Worm (Caenorhabditis elegans) whole organism, young adult: Measurements from ENCODE around the gene nfya-1.
A peak's percentile ranks its signal among the peaks of the same experiment; 100 is the strongest.

Experiments used
- D2030.7 ChIP-seq: fragments of 200-800 bp; sonication (Bioruptor generic); IDR thresholded peaks from 2 replicates; pipeline ENCODE4 v1.3.6; 2022; ENCODE audit warnings: missing genetic modification reagents, missing genetic modification characterization, missing compliant biosample characterization
- T26A5.8 ChIP-seq: sonication (generic microtip); optimal IDR thresholded peaks from 2 replicates; lab custom pipeline; 2016; ENCODE audit warnings: missing genetic modification characterization, missing compliant biosample characterization
- dpff-1 ChIP-seq: sonication (generic microtip); optimal IDR thresholded peaks from 2 replicates; lab custom pipeline; 2017; ENCODE audit warnings: mild to moderate bottlenecking, missing genetic modification characterization, missing compliant biosample characterization
- efl-1 ChIP-seq: fragments of 150-350 bp; optimal IDR thresholded peaks from 2 replicates; lab custom pipeline; 2014; ENCODE audit warnings: missing biosample characterization, missing genetic modification reagents, missing genetic modification characterization
- him-1 ChIP-seq: sonication (generic microtip); optimal IDR thresholded peaks from 2 replicates; lab custom pipeline; 2016; ENCODE audit warnings: missing genotype, missing genetic modification reagents, missing genetic modification characterization, missing compliant biosample characterization
- hmg-20 ChIP-seq: fragments of 200-800 bp; sonication (Bioruptor generic); IDR thresholded peaks from 2 replicates; pipeline ENCODE4 v1.3.6; 2022; ENCODE audit warnings: missing genetic modification reagents, missing genetic modification characterization, missing compliant biosample characterization
- lin-26 ChIP-seq: fragments of 200-800 bp; sonication (Bioruptor generic); IDR thresholded peaks from 2 replicates; pipeline ENCODE4 v1.3.6; 2022; ENCODE audit warnings: missing genetic modification reagents, missing genetic modification characterization, missing compliant biosample characterization
- nhr-80 ChIP-seq: sonication (generic microtip); optimal IDR thresholded peaks from 2 replicates; lab custom pipeline; 2016; ENCODE audit warnings: missing genetic modification characterization, missing compliant biosample characterization
- zfh-2 ChIP-seq: fragments of 200-800 bp; sonication (Bioruptor generic); conservative IDR thresholded peaks from 2 replicates; pipeline ENCODE4 v1.3.6; 2022; ENCODE audit warnings: missing genetic modification reagents, missing genetic modification characterization, missing compliant biosample characterization

ce11 chrX:11955125-11955524 is 8.5 kb upstream of the nfya-1 start, which contains the start of gene T08D10.3:
- TF ChIP-seq dpff-1 (tag; lab: Kevin White, UChicago) (no peak), D2030.7 (no peak), T26A5.8 (no peak), him-1 (tag; lab: Kevin White, UChicago) (no peak), hmg-20 (GFP tag; lab: Robert Waterston, UW) (no peak), nhr-80 (tag; lab: Kevin White, UChicago) (peak; percentile 8), zfh-2 (GFP tag; lab: Robert Waterston, UW) (no peak), efl-1 (GFP tag; lab: Kevin White, UChicago) (no peak), lin-26 (GFP tag; lab: Robert Waterston, UW) (no peak)
